Fruit fly (Drosophila melanogaster) whole organism, embryonic: Measurements from ENCODE around the gene CG10418.

ENCODE experiments used
- CG11723 ChIP-seq: fragments of 200-800 bp; sonication (Bioruptor generic); optimal IDR thresholded peaks from 2 replicates; lab custom pipeline; 2017; ENCODE audit warnings: missing biosample characterization, mild to moderate bottlenecking, missing genetic modification characterization
- CG12071 ChIP-seq: fragments of 200-800 bp; sonication (Bioruptor generic); optimal IDR thresholded peaks from 3 replicates; lab custom pipeline; 2018; ENCODE audit warnings: missing biosample characterization, mild to moderate bottlenecking, missing genetic modification characterization
- CG13424 ChIP-seq: fragments of 200-800 bp; sonication (Bioruptor generic); optimal IDR thresholded peaks from 2 replicates; lab custom pipeline; 2019; ENCODE audit warnings: missing biosample characterization, mild to moderate bottlenecking, missing genetic modification characterization, moderate library complexity
- CG13775 ChIP-seq: fragments of 200-800 bp; sonication (Bioruptor generic); optimal IDR thresholded peaks from 3 replicates; lab custom pipeline; 2017; ENCODE audit warnings: missing biosample characterization, mild to moderate bottlenecking, missing genetic modification characterization
- CG14710 ChIP-seq: fragments of 200-800 bp; sonication (Bioruptor generic); optimal IDR thresholded peaks from 3 replicates; lab custom pipeline; 2019; ENCODE audit warnings: missing biosample characterization, mild to moderate bottlenecking, missing genetic modification characterization, moderate library complexity
- CG1529 ChIP-seq: fragments of 200-800 bp; sonication (Bioruptor generic); optimal IDR thresholded peaks from 3 replicates; lab custom pipeline; 2018; ENCODE audit warnings: missing biosample characterization, missing genetic modification characterization
- CG18262 ChIP-seq: fragments of 200-800 bp; optimal IDR thresholded peaks from 3 replicates; lab custom pipeline; 2019; ENCODE audit warnings: missing biosample characterization, mild to moderate bottlenecking, missing genetic modification characterization, moderate library complexity
- CG18476 ChIP-seq: fragments of 200-800 bp; sonication (Bioruptor generic); optimal IDR thresholded peaks from 2 replicates; lab custom pipeline; 2016; ENCODE audit warnings: missing biosample characterization, mild to moderate bottlenecking, missing genetic modification characterization
- CG18599 ChIP-seq: fragments of 200-800 bp; sonication (Bioruptor generic); optimal IDR thresholded peaks from 3 replicates; lab custom pipeline; 2017; ENCODE audit warnings: missing biosample characterization, missing genetic modification characterization, mild to moderate bottlenecking, moderate library complexity, missing genetic modification reagents
- CG2129 ChIP-seq: fragments of 200-800 bp; sonication (Bioruptor generic); IDR thresholded peaks from 2 replicates; pipeline ENCODE4 v1.3.6; 2022; ENCODE audit warnings: missing biosample characterization, missing genetic modification characterization; ENCODE audit not compliant: partially characterized antibody
- CG2202 ChIP-seq: fragments of 200-800 bp; sonication (Bioruptor generic); optimal IDR thresholded peaks from 2 replicates; lab custom pipeline; 2018; ENCODE audit warnings: missing biosample characterization, mild to moderate bottlenecking, missing genetic modification characterization
- CG31441 ChIP-seq: fragments of 200-800 bp; sonication (Bioruptor generic); IDR thresholded peaks from 2 replicates; pipeline ENCODE4 v1.3.6; 2022; ENCODE audit warnings: missing biosample characterization, missing genetic modification characterization
- CG3726 ChIP-seq: fragments of 200-800 bp; sonication (Bioruptor generic); IDR thresholded peaks from 3 replicates; pipeline ENCODE4, ENCODE4 v1.3.6; 2022; ENCODE audit warnings: missing biosample characterization, missing genetic modification characterization
- CG42726 ChIP-seq: fragments of 200-800 bp; sonication (Bioruptor generic); IDR thresholded peaks from 2 replicates; pipeline ENCODE4 v1.3.6; 2022; ENCODE audit warnings: missing biosample characterization, missing genetic modification characterization; ENCODE audit not compliant: partially characterized antibody
- CG5180 ChIP-seq: fragments of 200-800 bp; sonication (Bioruptor generic); optimal IDR thresholded peaks from 3 replicates; lab custom pipeline; 2017; ENCODE audit warnings: missing biosample characterization, missing genetic modification characterization, mild to moderate bottlenecking, moderate library complexity, missing genetic modification reagents
- CG7556 ChIP-seq: fragments of 200-800 bp; sonication (Bioruptor generic); optimal IDR thresholded peaks from 2 replicates; lab custom pipeline; 2017; ENCODE audit warnings: missing biosample characterization, mild to moderate bottlenecking, missing genetic modification characterization
- CG7839 ChIP-seq: fragments of 200-800 bp; sonication (Bioruptor generic); optimal IDR thresholded peaks from 3 replicates; lab custom pipeline; 2018; ENCODE audit warnings: missing biosample characterization, mild to moderate bottlenecking, missing genetic modification characterization, moderate library complexity
- CG8290 ChIP-seq, 3 experiments: fragments of 200-800 bp; sonication (Bioruptor generic); optimal IDR thresholded peaks; 2 replicates each; lab custom pipeline; 2016 to 2019; ENCODE audit warnings: missing biosample characterization in 3 of 3, missing genetic modification characterization in 3 of 3, mild to moderate bottlenecking in 2 of 3, moderate library complexity in 1 of 3
- CG8388 ChIP-seq: fragments of 200-800 bp; sonication (Bioruptor generic); optimal IDR thresholded peaks from 2 replicates; lab custom pipeline; 2019; ENCODE audit warnings: missing biosample characterization, mild to moderate bottlenecking, missing genetic modification characterization, moderate library complexity
- CG9437 ChIP-seq: fragments of 200-800 bp; sonication (Bioruptor generic); optimal IDR thresholded peaks from 2 replicates; lab custom pipeline; 2018; ENCODE audit warnings: missing biosample characterization, mild to moderate bottlenecking, missing genetic modification characterization
- CG9609 ChIP-seq: fragments of 200-800 bp; sonication (Bioruptor generic); optimal IDR thresholded peaks from 3 replicates; lab custom pipeline; 2016; ENCODE audit warnings: missing biosample characterization, missing genetic modification characterization
- Camta ChIP-seq: fragments of 200-800 bp; sonication (Bioruptor generic); optimal IDR thresholded peaks from 2 replicates; lab custom pipeline; 2016; ENCODE audit warnings: missing biosample characterization, missing genetic modification characterization
- Doc2 ChIP-seq: fragments of 200-800 bp; sonication (Bioruptor generic); IDR thresholded peaks from 2 replicates; pipeline ENCODE4 v1.3.6; 2022; ENCODE audit warnings: missing biosample characterization, missing genetic modification characterization
- Dp ChIP-seq: fragments of 200-800 bp; sonication (Bioruptor generic); optimal IDR thresholded peaks from 2 replicates; lab custom pipeline; 2018; ENCODE audit warnings: missing biosample characterization, mild to moderate bottlenecking, missing genetic modification characterization, moderate library complexity
- Fer3 ChIP-seq: fragments of 200-800 bp; sonication (Bioruptor generic); optimal IDR thresholded peaks from 2 replicates; lab custom pipeline; 2018; ENCODE audit warnings: missing biosample characterization, mild to moderate bottlenecking, missing genetic modification characterization, moderate library complexity
- HLH3B ChIP-seq: fragments of 200-800 bp; sonication (Bioruptor generic); IDR thresholded peaks from 2 replicates; pipeline ENCODE4 v1.3.6; 2022; ENCODE audit warnings: missing biosample characterization, missing genetic modification characterization
- HLHmδ ChIP-seq: fragments of 200-800 bp; sonication (Bioruptor generic); optimal IDR thresholded peaks from 2 replicates; lab custom pipeline; 2018; ENCODE audit warnings: missing biosample characterization, mild to moderate bottlenecking, missing genetic modification characterization, moderate library complexity
- Jarid2 ChIP-seq: fragments of 200-800 bp; sonication (Bioruptor generic); optimal IDR thresholded peaks from 3 replicates; lab custom pipeline; 2017; ENCODE audit warnings: mild to moderate bottlenecking, missing biosample characterization, missing genetic modification reagents, missing genetic modification characterization
- MBD-R2 ChIP-seq: fragments of 200-800 bp; sonication (Bioruptor generic); IDR thresholded peaks from 2 replicates; pipeline ENCODE4 v1.3.6; 2022; ENCODE audit warnings: missing biosample characterization, missing genetic modification characterization
- Med ChIP-seq: fragments of 200-800 bp; sonication (Bioruptor generic); peaks from one replicate; lab custom pipeline; 2016; ENCODE audit warnings: missing biosample characterization, missing genetic modification characterization, mild to moderate bottlenecking, inconsistent platforms, moderate library complexity
- Nf-YB ChIP-seq: fragments of 200-800 bp; sonication (Bioruptor generic); optimal IDR thresholded peaks from 3 replicates; lab custom pipeline; 2019; ENCODE audit warnings: missing biosample characterization, mild to moderate bottlenecking, missing genetic modification characterization, moderate library complexity
- Ptx1 ChIP-seq: fragments of 200-800 bp; sonication (Bioruptor generic); IDR thresholded peaks from 2 replicates; pipeline ENCODE4 v1.3.6; 2022; ENCODE audit warnings: missing biosample characterization, missing genetic modification characterization
- Six4 ChIP-seq: fragments of 200-800 bp; sonication (Bioruptor generic); optimal IDR thresholded peaks from 2 replicates; lab custom pipeline; 2016; ENCODE audit warnings: missing biosample characterization, missing genetic modification characterization
- Sox102F ChIP-seq: fragments of 200-800 bp; sonication (Bioruptor generic); optimal IDR thresholded peaks from 2 replicates; lab custom pipeline; 2018; ENCODE audit warnings: missing biosample characterization, mild to moderate bottlenecking, missing genetic modification characterization, moderate library complexity
- Stat92E ChIP-seq, 3 experiments: fragments of >200 bp in 2 of 3; fragments of 200-800 bp in 1 of 3; sonication (Bioruptor generic) in 1 of 3; optimal IDR thresholded peaks; 2 replicates each; lab custom pipeline; 2017 to 2019; ENCODE audit warnings: missing biosample characterization in 3 of 3, missing genetic modification characterization in 3 of 3, mild to moderate bottlenecking in 1 of 3, moderate library complexity in 1 of 3
- Taf1 ChIP-seq: fragments of 200-800 bp; sonication (Bioruptor generic); IDR thresholded peaks from 2 replicates; pipeline ENCODE4 v1.3.6; 2022; ENCODE audit warnings: missing biosample characterization, missing genetic modification characterization
- Trl ChIP-seq, 3 experiments: fragments of >200 bp in 2 of 3; fragments of 200-800 bp in 1 of 3; sonication (Bioruptor generic) in 1 of 3; optimal IDR thresholded peaks; 2 replicates in 1 of 3; 3 replicates in 2 of 3; lab custom pipeline; 2016 to 2017; ENCODE audit warnings: missing biosample characterization in 1 of 3, missing genetic modification characterization in 1 of 3
- btn ChIP-seq: fragments of 200-800 bp; sonication (Bioruptor generic); optimal IDR thresholded peaks from 2 replicates; lab custom pipeline; 2016; ENCODE audit warnings: missing biosample characterization, missing genetic modification characterization
- cas ChIP-seq: fragments of 200-800 bp; sonication (Bioruptor generic); IDR thresholded peaks from 2 replicates; pipeline ENCODE4 v1.3.6; 2022; ENCODE audit warnings: missing biosample characterization, missing genetic modification characterization
- chn ChIP-seq: fragments of 200-800 bp; sonication (Bioruptor generic); optimal IDR thresholded peaks from 2 replicates; lab custom pipeline; 2016; ENCODE audit warnings: missing biosample characterization, missing genetic modification characterization
- crc ChIP-seq: fragments of 200-800 bp; sonication (Bioruptor generic); optimal IDR thresholded peaks from 2 replicates; lab custom pipeline; 2016; ENCODE audit warnings: missing biosample characterization, missing genetic modification characterization
- cwo ChIP-seq: fragments of 200-800 bp; sonication (Bioruptor generic); optimal IDR thresholded peaks from 3 replicates; lab custom pipeline; 2017; ENCODE audit warnings: missing biosample characterization, missing genetic modification characterization, mild to moderate bottlenecking, moderate library complexity, missing genetic modification reagents
- da ChIP-seq: fragments of 200-800 bp; sonication (Bioruptor generic); optimal IDR thresholded peaks from 2 replicates; lab custom pipeline; 2016; ENCODE audit warnings: missing biosample characterization, missing genetic modification characterization
- fd3F ChIP-seq: fragments of 200-800 bp; sonication (Bioruptor generic); optimal IDR thresholded peaks from 2 replicates; lab custom pipeline; 2018; ENCODE audit warnings: missing biosample characterization, mild to moderate bottlenecking, missing genetic modification characterization, moderate library complexity
- pan ChIP-seq, 4 experiments: fragments of >200 bp in 3 of 4; fragments of 200-800 bp in 1 of 4; sonication (Bioruptor generic) in 1 of 4; optimal IDR thresholded peaks in 3 of 4; IDR thresholded peaks in 1 of 4; 2 replicates each; pipeline versions ENCODE4 v1.3.6 to Lab custom; 2017 to 2022; ENCODE audit warnings: missing biosample characterization in 2 of 4, missing genetic modification characterization in 2 of 4, mixed read lengths in 1 of 4
- ranshi ChIP-seq: fragments of 200-800 bp; sonication (Bioruptor generic); IDR thresholded peaks from 2 replicates; pipeline ENCODE4 v1.3.6; 2022; ENCODE audit warnings: missing biosample characterization, missing genetic modification characterization
- sens-2 ChIP-seq: fragments of 200-800 bp; sonication (Bioruptor generic); IDR thresholded peaks from 2 replicates; pipeline ENCODE4 v1.3.6; 2022; ENCODE audit warnings: missing biosample characterization, missing genetic modification characterization
- tap ChIP-seq: fragments of 200-800 bp; optimal IDR thresholded peaks from 3 replicates; lab custom pipeline; 2019; ENCODE audit warnings: missing biosample characterization, mild to moderate bottlenecking, missing genetic modification characterization, moderate library complexity
- wor ChIP-seq: fragments of 200-800 bp; sonication (Bioruptor generic); IDR thresholded peaks from 2 replicates; pipeline ENCODE4 v1.3.6; 2022; ENCODE audit warnings: missing biosample characterization, missing genetic modification characterization

Gene CG10418

dm6 chr3L:12305896-12306295, 30.6 kb upstream of the CG10418 start (continued):
- TF ChIP-seq CG3726 (no peak), CG8290 (GFP tag; optimal IDR thresholded peaks at IDR 0.05; lab: Kevin White, UChicago) (no peak), CG8290 (tag; optimal IDR thresholded peaks at IDR 0.05; lab: Kevin White, UChicago) (no peak), crc (GFP tag; lab: Kevin White, UChicago) (no peak), CG12071 (no peak), CG5180 (GFP tag; lab: Kevin White, UChicago) (no peak), CG18262 (tag; lab: Kevin White, UChicago) (peak; percentile 28), Ptx1 (GFP tag; lab: Robert Waterston, UW) (peak; percentile 18; the same call in 1 of the 2 replicates), wor (GFP tag; lab: Robert Waterston, UW) (no peak), CG2202 (no peak), ranshi (no peak), CG14710 (tag; lab: Kevin White, UChicago) (no peak), CG1529 (GFP tag; lab: Kevin White, UChicago) (no peak), HLHmδ (GFP tag; lab: Kevin White, UChicago) (no peak), Trl (optimal IDR thresholded peaks at IDR 0.05; lab: Kevin White, UChicago) (no peak), Trl (GFP tag; optimal IDR thresholded peaks at IDR 0.05; lab: Kevin White, UChicago) (no peak), cwo (no peak), sens-2 (GFP tag; lab: Robert Waterston, UW) (no peak), btn (no peak), cas (GFP tag; lab: Robert Waterston, UW) (no peak), Nf-YB (no peak), pan (optimal IDR thresholded peaks at IDR 0.05; lab: Kevin White, UChicago) (no peak), pan (GFP tag; optimal IDR thresholded peaks at IDR 0.05 in 1 of 2, IDR thresholded peaks at IDR 0.05 in 1 of 2) (no peak), da (GFP tag; lab: Kevin White, UChicago) (no peak), CG7839 (tag; lab: Kevin White, UChicago) (peak; percentile 38), CG42726 (no peak), chn (GFP tag; lab: Kevin White, UChicago) (no peak), CG18599 (peak; percentile 19), CG18476 (GFP tag; lab: Kevin White, UChicago) (no peak), CG2129 (no peak), Dp (no peak), CG11723 (GFP tag; lab: Kevin White, UChicago) (no peak), Med (GFP tag; lab: Kevin White, UChicago) (peak; percentile 26), Fer3 (no peak), tap (no peak), CG8388 (GFP tag; lab: Kevin White, UChicago) (no peak), Six4 (no peak), fd3F (no peak), Taf1 (GFP tag; lab: Robert Waterston, UW) (no peak), CG13775 (GFP tag; lab: Kevin White, UChicago) (no peak), Stat92E (GFP tag; optimal IDR thresholded peaks at IDR 0.05; lab: Kevin White, UChicago) (no peak), CG9437 (GFP tag; lab: Kevin White, UChicago) (no peak), CG31441 (GFP tag; lab: Robert Waterston, UW) (peak; percentile 42), Doc2 (GFP tag; lab: Robert Waterston, UW) (no peak), CG9609 (no peak), Jarid2 (no peak), CG7556 (GFP tag; lab: Kevin White, UChicago) (peak; percentile 15), CG13424 (tag; lab: Kevin White, UChicago) (peak; percentile 32), HLH3B (GFP tag; lab: Robert Waterston, UW) (0 out of 2 replicates have a peak, but pooled peaks have one; percentile 21), Sox102F (GFP tag; lab: Kevin White, UChicago) (peak; percentile 31), MBD-R2 (GFP tag; lab: Robert Waterston, UW) (no peak), Camta (no peak)
